Fruit fly (Drosophila melanogaster) whole organism, embryonic: ENCODE measurements around the gene Zwilch.

Experiments
- Abd-B ChIP-seq: fragments of 200-800 bp; sonication (Bioruptor generic); optimal IDR thresholded peaks from 2 replicates; lab custom pipeline; 2018; ENCODE audit warnings: missing biosample characterization, mild to moderate bottlenecking, missing genetic modification characterization, moderate library complexity
- Antp ChIP-seq: fragments of 200-800 bp; sonication (Bioruptor generic); optimal IDR thresholded peaks from 3 replicates; lab custom pipeline; 2016; ENCODE audit warnings: missing biosample characterization, missing genetic modification characterization
- BEAF-32 ChIP-seq: fragments of 200-800 bp; sonication (Bioruptor generic); optimal IDR thresholded peaks from 3 replicates; lab custom pipeline; 2017; ENCODE audit warnings: missing biosample characterization, missing genetic modification characterization, mild to moderate bottlenecking, moderate library complexity, missing genetic modification reagents
- CG10267 ChIP-seq: fragments of 200-800 bp; sonication (Bioruptor generic); optimal IDR thresholded peaks from 2 replicates; lab custom pipeline; 2018; ENCODE audit warnings: missing biosample characterization, mild to moderate bottlenecking, missing genetic modification characterization, moderate library complexity
- CG13123 ChIP-seq: fragments of 200-800 bp; sonication (Bioruptor generic); optimal IDR thresholded peaks from 2 replicates; lab custom pipeline; 2016; ENCODE audit warnings: missing biosample characterization, missing genetic modification characterization
- CG13624 ChIP-seq: fragments of 200-800 bp; sonication (Bioruptor generic); optimal IDR thresholded peaks from 2 replicates; lab custom pipeline; 2016; ENCODE audit warnings: missing biosample characterization, missing genetic modification characterization
- CG14014 ChIP-seq: fragments of 200-800 bp; sonication (Bioruptor generic); IDR thresholded peaks from 2 replicates; pipeline ENCODE4 v1.3.6; 2022; ENCODE audit warnings: missing biosample characterization, missing genetic modification characterization
- CG14965 ChIP-seq: fragments of 200-800 bp; sonication (Bioruptor generic); optimal IDR thresholded peaks from 2 replicates; lab custom pipeline; 2016; ENCODE audit warnings: missing biosample characterization, missing genetic modification characterization, borderline replicate concordance
- CG15011 ChIP-seq: fragments of 200-800 bp; sonication (Bioruptor generic); optimal IDR thresholded peaks from 3 replicates; lab custom pipeline; 2018; ENCODE audit warnings: missing biosample characterization, mild to moderate bottlenecking, missing genetic modification characterization
- CG15514 ChIP-seq: fragments of 200-800 bp; sonication (Bioruptor generic); optimal IDR thresholded peaks from 3 replicates; lab custom pipeline; 2017; ENCODE audit warnings: missing biosample characterization, missing genetic modification characterization, mild to moderate bottlenecking, moderate library complexity, missing genetic modification reagents
- CG1603 ChIP-seq: fragments of 200-800 bp; sonication (Bioruptor generic); optimal IDR thresholded peaks from 2 replicates; lab custom pipeline; 2019; ENCODE audit warnings: missing biosample characterization, mild to moderate bottlenecking, missing genetic modification characterization, moderate library complexity
- CG1792 ChIP-seq: fragments of 200-800 bp; sonication (Bioruptor generic); optimal IDR thresholded peaks from 2 replicates; lab custom pipeline; 2016; ENCODE audit warnings: missing biosample characterization, missing genetic modification characterization
- CG30020 ChIP-seq: fragments of 200-800 bp; optimal IDR thresholded peaks from 2 replicates; lab custom pipeline; 2019; ENCODE audit warnings: missing biosample characterization, mild to moderate bottlenecking, missing genetic modification characterization, moderate library complexity
- CG32772 ChIP-seq: fragments of 200-800 bp; sonication (Bioruptor generic); IDR thresholded peaks from 2 replicates; pipeline ENCODE4 v1.3.6; 2022; ENCODE audit warnings: missing biosample characterization, missing genetic modification characterization
- CG3726 ChIP-seq: fragments of 200-800 bp; sonication (Bioruptor generic); IDR thresholded peaks from 3 replicates; pipeline ENCODE4, ENCODE4 v1.3.6; 2022; ENCODE audit warnings: missing biosample characterization, missing genetic modification characterization
- CG4424 ChIP-seq: fragments of 200-800 bp; sonication (Bioruptor generic); optimal IDR thresholded peaks from 3 replicates; lab custom pipeline; 2016; ENCODE audit warnings: missing biosample characterization, missing genetic modification characterization
- CG6683 ChIP-seq: fragments of 200-800 bp; sonication (Bioruptor generic); optimal IDR thresholded peaks from 2 replicates; lab custom pipeline; 2017; ENCODE audit warnings: missing biosample characterization, mild to moderate bottlenecking, missing genetic modification characterization, missing genetic modification reagents
- CG8388 ChIP-seq: fragments of 200-800 bp; sonication (Bioruptor generic); optimal IDR thresholded peaks from 2 replicates; lab custom pipeline; 2019; ENCODE audit warnings: missing biosample characterization, mild to moderate bottlenecking, missing genetic modification characterization, moderate library complexity
- CG8478 ChIP-seq: fragments of >200 bp; optimal IDR thresholded peaks from 2 replicates; lab custom pipeline; 2018
- Dfd ChIP-seq, 2 experiments: fragments of >200 bp; optimal IDR thresholded peaks; 2 replicates each; lab custom pipeline; 2017; ENCODE audit warnings: missing biosample characterization in 2 of 2, missing genetic modification characterization in 2 of 2
- Elba2 ChIP-seq: fragments of 200-800 bp; sonication (Bioruptor generic); optimal IDR thresholded peaks from 3 replicates; lab custom pipeline; 2016; ENCODE audit warnings: missing biosample characterization, missing genetic modification characterization
- Ets65A ChIP-seq: fragments of 200-800 bp; sonication (Bioruptor generic); peaks from one replicate; lab custom pipeline; 2016; ENCODE audit warnings: missing biosample characterization, missing genetic modification characterization
- H15 ChIP-seq: fragments of 200-800 bp; sonication (Bioruptor generic); IDR thresholded peaks from 3 replicates; pipeline ENCODE4 v1.3.6; 2022; ENCODE audit warnings: missing biosample characterization, missing genetic modification characterization
- HHEX ChIP-seq: fragments of 200-800 bp; sonication (Bioruptor generic); optimal IDR thresholded peaks from 3 replicates; lab custom pipeline; 2017; ENCODE audit warnings: missing biosample characterization, mild to moderate bottlenecking, missing genetic modification characterization, missing genetic modification reagents
- Hr78 ChIP-seq, 2 experiments: fragments of 200-800 bp in 1 of 2; fragments of >200 bp in 1 of 2; sonication (Bioruptor generic) in 1 of 2; optimal IDR thresholded peaks; 2 replicates each; lab custom pipeline; 2017 to 2019; ENCODE audit warnings: missing biosample characterization in 2 of 2, missing genetic modification characterization in 2 of 2, mild to moderate bottlenecking in 1 of 2, moderate library complexity in 1 of 2
- MBD-R2 ChIP-seq: fragments of 200-800 bp; sonication (Bioruptor generic); IDR thresholded peaks from 2 replicates; pipeline ENCODE4 v1.3.6; 2022; ENCODE audit warnings: missing biosample characterization, missing genetic modification characterization
- Meics ChIP-seq: fragments of 200-800 bp; sonication (Bioruptor generic); optimal IDR thresholded peaks from 2 replicates; lab custom pipeline; 2017; ENCODE audit warnings: missing biosample characterization, mild to moderate bottlenecking, missing genetic modification characterization
- Myb ChIP-seq: fragments of 200-800 bp; sonication (Bioruptor generic); optimal IDR thresholded peaks from 2 replicates; lab custom pipeline; 2016; ENCODE audit warnings: missing biosample characterization, missing genetic modification characterization
- NC2α ChIP-seq: fragments of 200-800 bp; sonication (Bioruptor generic); optimal IDR thresholded peaks from 2 replicates; lab custom pipeline; 2016; ENCODE audit warnings: missing biosample characterization, missing genetic modification characterization
- NK7.1 ChIP-seq: fragments of 200-800 bp; sonication (Bioruptor generic); optimal IDR thresholded peaks from 3 replicates; lab custom pipeline; 2016; ENCODE audit warnings: missing biosample characterization, missing genetic modification characterization
- Nf-YA ChIP-seq: fragments of 200-800 bp; sonication (Bioruptor generic); IDR thresholded peaks from 2 replicates; pipeline ENCODE4 v1.3.6; 2022; ENCODE audit warnings: missing biosample characterization, missing genetic modification characterization
- Oli ChIP-seq: fragments of 200-800 bp; sonication (Bioruptor generic); optimal IDR thresholded peaks from 2 replicates; lab custom pipeline; 2018; ENCODE audit warnings: missing biosample characterization, mild to moderate bottlenecking, missing genetic modification characterization, moderate library complexity
- chif ChIP-seq, 2 experiments: fragments of 200-800 bp; sonication (Bioruptor generic); optimal IDR thresholded peaks; 3 replicates each; lab custom pipeline; 2016; ENCODE audit warnings: missing biosample characterization in 2 of 2, missing genetic modification characterization in 2 of 2
- crc ChIP-seq: fragments of 200-800 bp; sonication (Bioruptor generic); optimal IDR thresholded peaks from 2 replicates; lab custom pipeline; 2016; ENCODE audit warnings: missing biosample characterization, missing genetic modification characterization
- crol ChIP-seq: fragments of 200-800 bp; sonication (Bioruptor generic); IDR thresholded peaks from 2 replicates; pipeline ENCODE4 v1.3.6; 2022; ENCODE audit warnings: missing biosample characterization, missing genetic modification characterization
- disco-r ChIP-seq: fragments of 200-800 bp; sonication (Bioruptor generic); optimal IDR thresholded peaks from 2 replicates; lab custom pipeline; 2016; ENCODE audit warnings: missing biosample characterization, missing genetic modification characterization
- eve ChIP-seq, 2 experiments: fragments of >200 bp; optimal IDR thresholded peaks; 2 replicates each; lab custom pipeline; 2017; ENCODE audit warnings: missing biosample characterization in 2 of 2, missing genetic modification characterization in 2 of 2
- ewg ChIP-seq: fragments of 200-800 bp; sonication (Bioruptor generic); optimal IDR thresholded peaks from 3 replicates; lab custom pipeline; 2017; ENCODE audit warnings: mild to moderate bottlenecking, missing biosample characterization, missing genetic modification reagents, missing genetic modification characterization
- fd3F ChIP-seq: fragments of 200-800 bp; sonication (Bioruptor generic); optimal IDR thresholded peaks from 2 replicates; lab custom pipeline; 2018; ENCODE audit warnings: missing biosample characterization, mild to moderate bottlenecking, missing genetic modification characterization, moderate library complexity
- ftz-f1 ChIP-seq: fragments of 200-800 bp; sonication (Bioruptor generic); optimal IDR thresholded peaks from 2 replicates; lab custom pipeline; 2016; ENCODE audit warnings: missing biosample characterization, missing genetic modification characterization
- hb ChIP-seq: fragments of 200-800 bp; sonication (Bioruptor generic); IDR thresholded peaks from 3 replicates; pipeline ENCODE4 v1.3.6; 2022; ENCODE audit warnings: missing biosample characterization, missing genetic modification characterization; ENCODE audit not compliant: partially characterized antibody
- jing ChIP-seq: fragments of 200-800 bp; sonication (Bioruptor generic); optimal IDR thresholded peaks from 2 replicates; lab custom pipeline; 2018; ENCODE audit warnings: missing biosample characterization, mild to moderate bottlenecking, missing genetic modification characterization
- jumu ChIP-seq: fragments of 200-800 bp; sonication (Bioruptor generic); optimal IDR thresholded peaks from 3 replicates; lab custom pipeline; 2016; ENCODE audit warnings: missing biosample characterization, missing genetic modification characterization
- nmo ChIP-seq: fragments of 200-800 bp; sonication (Bioruptor generic); optimal IDR thresholded peaks from 2 replicates; lab custom pipeline; 2018; ENCODE audit warnings: missing biosample characterization, mild to moderate bottlenecking, missing genetic modification characterization, moderate library complexity
- odd ChIP-seq: fragments of 200-800 bp; sonication (Bioruptor generic); optimal IDR thresholded peaks from 2 replicates; lab custom pipeline; 2017; ENCODE audit warnings: missing biosample characterization, mild to moderate bottlenecking, missing genetic modification characterization
- p53 ChIP-seq: fragments of 200-800 bp; sonication (Bioruptor generic); optimal IDR thresholded peaks from 2 replicates; lab custom pipeline; 2016; ENCODE audit warnings: missing biosample characterization, missing genetic modification characterization
- sens ChIP-seq: fragments of 200-800 bp; sonication (Bioruptor generic); peaks from one replicate; lab custom pipeline; 2016; ENCODE audit warnings: missing biosample characterization, missing genetic modification characterization
- tup ChIP-seq: fragments of 200-800 bp; sonication (Bioruptor generic); optimal IDR thresholded peaks from 2 replicates; lab custom pipeline; 2016; ENCODE audit warnings: missing biosample characterization, mild to moderate bottlenecking, missing genetic modification characterization, moderate library complexity
- vvl ChIP-seq: fragments of 200-800 bp; sonication (Bioruptor generic); IDR thresholded peaks from 2 replicates; pipeline ENCODE4 v1.3.6; 2022; ENCODE audit warnings: missing biosample characterization, missing genetic modification characterization
- zen ChIP-seq: fragments of 200-800 bp; sonication (Bioruptor generic); optimal IDR thresholded peaks from 3 replicates; lab custom pipeline; 2018; ENCODE audit warnings: missing biosample characterization, mild to moderate bottlenecking, missing genetic modification characterization, moderate library complexity

The Zwilch gene

DNA sequence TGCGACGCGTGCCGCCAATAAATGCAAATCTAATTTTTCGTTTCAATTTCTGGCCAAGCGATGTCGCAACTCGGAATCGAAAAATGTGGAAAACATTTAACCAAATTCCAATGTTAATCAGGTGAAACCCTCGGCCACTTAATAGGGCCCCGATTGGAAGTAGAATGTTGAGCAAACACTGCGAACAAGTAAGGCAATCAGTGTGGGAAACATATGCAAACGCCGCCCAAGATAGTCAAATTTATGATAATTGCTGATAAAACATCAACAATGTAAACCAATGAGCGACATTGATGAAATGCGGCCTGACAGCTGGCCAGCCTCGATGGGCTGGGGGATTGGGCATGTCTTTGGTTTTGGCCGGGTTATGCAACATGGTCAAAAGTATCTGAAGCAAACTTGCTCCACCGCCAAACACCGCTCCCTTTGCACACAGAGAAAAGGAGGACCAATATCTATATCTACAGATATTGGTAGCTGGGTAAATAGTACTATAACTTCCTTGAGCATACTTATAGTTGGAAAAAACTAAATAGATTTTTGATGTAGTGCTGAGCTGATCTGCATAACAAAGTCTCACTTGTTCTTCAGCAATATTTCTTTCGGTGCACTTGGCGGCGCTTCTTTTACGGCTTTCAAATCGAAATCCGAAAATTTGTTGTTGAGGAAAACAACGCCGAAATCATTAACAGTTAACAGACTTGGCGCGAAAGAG, 34.3 kb upstream of the Zwilch start (continued):
- TF ChIP-seq Nf-YA (GFP tag; lab: Robert Waterston, UW), result peak; percentile 60; the same call in 1 of the 2 replicates
- TF ChIP-seq Meics (GFP tag; lab: Kevin White, UChicago), result peak; percentile 62
- no peak for TF ChIP-seq CG13624 (GFP tag; lab: Kevin White, UChicago)
- TF ChIP-seq CG3726 (GFP tag; lab: Robert Waterston, UW), result peak; percentile 54; the same call in 1 of the 3 replicates
- no peak for TF ChIP-seq CG15011 (GFP tag; lab: Kevin White, UChicago)
- TF ChIP-seq CG32772 (GFP tag; lab: Robert Waterston, UW), result peak; percentile 75
- peak; percentile 33 for TF ChIP-seq CG15514 (GFP tag; lab: Kevin White, UChicago)
- no peak for TF ChIP-seq BEAF-32
- TF ChIP-seq fd3F (GFP tag; lab: Kevin White, UChicago), result peak; percentile 48
- TF ChIP-seq CG8478 (lab: Kevin White, UChicago), result no peak
- peak; percentile 56 for TF ChIP-seq Antp
- peak; percentile 24 for TF ChIP-seq Myb (GFP tag; lab: Kevin White, UChicago)
- TF ChIP-seq jumu (GFP tag; lab: Kevin White, UChicago), result peak; percentile 54
- TF ChIP-seq Ets65A, result peak; percentile 92
- peak; percentile 82 for TF ChIP-seq Oli (tag; lab: Kevin White, UChicago)
- TF ChIP-seq CG30020 (tag; lab: Kevin White, UChicago), result peak; percentile 28
- TF ChIP-seq NK7.1 (GFP tag; lab: Kevin White, UChicago), result peak; percentile 14
- TF ChIP-seq CG14965 (GFP tag; lab: Kevin White, UChicago), result no peak
- peak; percentile 72 for TF ChIP-seq HHEX (GFP tag; lab: Kevin White, UChicago)
- TF ChIP-seq Elba2 (GFP tag; lab: Kevin White, UChicago), result no peak
- peak; percentile 1 for TF ChIP-seq tup (GFP tag; lab: Kevin White, UChicago)
- no peak for TF ChIP-seq ftz-f1 (GFP tag; lab: Kevin White, UChicago)
- TF ChIP-seq nmo (GFP tag; lab: Kevin White, UChicago), result peak; percentile 85
- peak; percentile 76 for TF ChIP-seq Abd-B (GFP tag; lab: Kevin White, UChicago)
- TF ChIP-seq crc (GFP tag; lab: Kevin White, UChicago), result peak; percentile 17
- TF ChIP-seq chif (GFP tag; optimal IDR thresholded peaks at IDR 0.05; lab: Kevin White, UChicago), result peak; percentile 61 to 69
- peak; percentile 25 for TF ChIP-seq CG6683 (GFP tag; lab: Kevin White, UChicago)
- TF ChIP-seq eve (GFP tag; optimal IDR thresholded peaks at IDR 0.05; lab: Kevin White, UChicago), result peak in 1 of 2 experiments; percentile 92
- peak; percentile 45 for TF ChIP-seq jing
- TF ChIP-seq MBD-R2 (GFP tag; lab: Robert Waterston, UW), result no peak
- peak; percentile 95 for TF ChIP-seq sens (GFP tag; lab: Kevin White, UChicago)
- peak; percentile 77 for TF ChIP-seq H15 (GFP tag; lab: Robert Waterston, UW)
- peak; percentile 2 for TF ChIP-seq NC2α (GFP tag; lab: Kevin White, UChicago)
- peak; percentile 84 for TF ChIP-seq CG1603 (tag; lab: Kevin White, UChicago)
- TF ChIP-seq Dfd (GFP tag; optimal IDR thresholded peaks at IDR 0.05; lab: Kevin White, UChicago), result no peak
- TF ChIP-seq CG4424 (GFP tag; lab: Kevin White, UChicago), result peak; percentile 81
- peak; percentile 70 for TF ChIP-seq CG8388 (GFP tag; lab: Kevin White, UChicago)
- TF ChIP-seq CG1792, result no peak
- TF ChIP-seq crol (GFP tag; lab: Robert Waterston, UW), result no peak
- TF ChIP-seq CG10267 (tag; lab: Kevin White, UChicago), result peak; percentile 67
- TF ChIP-seq CG14014 (GFP tag; lab: Robert Waterston, UW), result peak; percentile 78; the same call in 1 of the 2 replicates
- peak; percentile 5 for TF ChIP-seq disco-r (GFP tag; lab: Kevin White, UChicago)
- TF ChIP-seq CG13123 (GFP tag; lab: Kevin White, UChicago), result peak; percentile 44
- TF ChIP-seq p53 (GFP tag; lab: Kevin White, UChicago), result no peak
- peak in 1 of 2 experiments; percentile 42 for TF ChIP-seq Hr78 (GFP tag; optimal IDR thresholded peaks at IDR 0.05; lab: Kevin White, UChicago)
- TF ChIP-seq ewg (GFP tag; lab: Kevin White, UChicago), result peak; percentile 51
- peak; percentile 45 for TF ChIP-seq odd (GFP tag; lab: Kevin White, UChicago)
- peak; percentile 78 for TF ChIP-seq vvl (GFP tag; lab: Robert Waterston, UW)
- no peak for TF ChIP-seq hb (GFP tag; lab: Robert Waterston, UW)
- TF ChIP-seq zen (tag; lab: Kevin White, UChicago), result no peak
